Fruit fly (Drosophila melanogaster): ENCODE data around the gene phol.

- peak; percentile 99 for TF ChIP-seq Snoo (tag; optimal IDR thresholded peaks at IDR 0.05)
- peak; percentile 98 for TF ChIP-seq CG4496 (GFP tag; IDR thresholded peaks at IDR 0.05)
- peak; percentile 95 for TF ChIP-seq rn (GFP tag; IDR thresholded peaks at IDR 0.05)
- peak; percentile 87 for TF ChIP-seq CG10348 (GFP tag; IDR thresholded peaks at IDR 0.05)
- peak; percentile 99 for TF ChIP-seq Pif1A (GFP tag; optimal IDR thresholded peaks at IDR 0.05)
- peak; percentile 98 for TF ChIP-seq CG32121 (GFP tag; IDR thresholded peaks at IDR 0.05)
- TF ChIP-seq CG17806 (tag; optimal IDR thresholded peaks at IDR 0.05), result peak; percentile 99
- TF ChIP-seq CG13204 (GFP tag; optimal IDR thresholded peaks at IDR 0.05), result peak; percentile 91
- peak; percentile 98 for TF ChIP-seq CG9948 (tag; optimal IDR thresholded peaks at IDR 0.05)
- peak; percentile 98 for TF ChIP-seq CG12605 (GFP tag; IDR thresholded peaks at IDR 0.05)
- TF ChIP-seq CG8301 (tag; optimal IDR thresholded peaks at IDR 0.05), result peak; percentile 97
- peak; percentile 98 for TF ChIP-seq D1 (tag; optimal IDR thresholded peaks at IDR 0.05)
Observed at dm6 chr3L:9422636-9423419, 33.3 kb downstream of the phol start, which contains the start of gene aay.

All from whole organism, pupa.